Fruit fly (Drosophila melanogaster) whole organism, embryonic: ENCODE measurements around the gene CG5445.

Source experiments
- Adf1 ChIP-seq: fragments of 200-800 bp; sonication (Bioruptor generic); IDR thresholded peaks from 2 replicates; pipeline ENCODE4 v1.3.6; 2022; ENCODE audit warnings: missing biosample characterization, missing genetic modification characterization
- Bgb ChIP-seq: fragments of 200-800 bp; sonication (Bioruptor generic); IDR thresholded peaks from 2 replicates; pipeline ENCODE4 v1.3.6; 2022; ENCODE audit warnings: missing biosample characterization, missing genetic modification characterization; ENCODE audit not compliant: partially characterized antibody
- CG10147 ChIP-seq: fragments of 200-800 bp; sonication (Bioruptor generic); optimal IDR thresholded peaks from 2 replicates; lab custom pipeline; 2019; ENCODE audit warnings: missing biosample characterization, mild to moderate bottlenecking, missing genetic modification characterization, moderate library complexity
- CG10979 ChIP-seq: fragments of 200-800 bp; sonication (Bioruptor generic); optimal IDR thresholded peaks from 2 replicates; lab custom pipeline; 2018; ENCODE audit warnings: missing biosample characterization, mild to moderate bottlenecking, missing genetic modification characterization, moderate library complexity
- CG11247 ChIP-seq: fragments of 200-800 bp; sonication (Bioruptor generic); IDR thresholded peaks from 2 replicates; pipeline ENCODE4 v1.3.6; 2022; ENCODE audit warnings: missing biosample characterization, missing genetic modification characterization
- CG11696 ChIP-seq: fragments of 200-800 bp; sonication (Bioruptor generic); IDR thresholded peaks from 2 replicates; pipeline ENCODE4 v1.3.6; 2022; ENCODE audit warnings: missing biosample characterization, missing genetic modification characterization
- CG13123 ChIP-seq: fragments of 200-800 bp; sonication (Bioruptor generic); optimal IDR thresholded peaks from 2 replicates; lab custom pipeline; 2016; ENCODE audit warnings: missing biosample characterization, missing genetic modification characterization
- CG14710 ChIP-seq: fragments of 200-800 bp; sonication (Bioruptor generic); optimal IDR thresholded peaks from 3 replicates; lab custom pipeline; 2019; ENCODE audit warnings: missing biosample characterization, mild to moderate bottlenecking, missing genetic modification characterization, moderate library complexity
- CG17568 ChIP-seq: fragments of 200-800 bp; sonication (Bioruptor generic); optimal IDR thresholded peaks from 2 replicates; lab custom pipeline; 2018; ENCODE audit warnings: missing biosample characterization, mild to moderate bottlenecking, missing genetic modification characterization, moderate library complexity
- CG30403 ChIP-seq: fragments of 200-800 bp; sonication (Bioruptor generic); optimal IDR thresholded peaks from 3 replicates; lab custom pipeline; 2016; ENCODE audit warnings: missing biosample characterization, missing genetic modification characterization
- CG3847 ChIP-seq: fragments of 200-800 bp; sonication (Bioruptor generic); IDR thresholded peaks from 2 replicates; pipeline ENCODE4 v1.3.6; 2022; ENCODE audit warnings: missing biosample characterization, missing genetic modification characterization
- CG5180 ChIP-seq: fragments of 200-800 bp; sonication (Bioruptor generic); optimal IDR thresholded peaks from 3 replicates; lab custom pipeline; 2017; ENCODE audit warnings: missing biosample characterization, missing genetic modification characterization, mild to moderate bottlenecking, moderate library complexity, missing genetic modification reagents
- CG5953 ChIP-seq: fragments of 200-800 bp; sonication (Bioruptor generic); IDR thresholded peaks from 2 replicates; pipeline ENCODE4 v1.3.6; 2022; ENCODE audit warnings: missing biosample characterization, missing genetic modification characterization
- CG6689 ChIP-seq: fragments of 200-800 bp; sonication (Bioruptor generic); IDR thresholded peaks from 2 replicates; pipeline ENCODE4 v1.3.6; 2022; ENCODE audit warnings: missing biosample characterization, missing genetic modification characterization
- CG8290 ChIP-seq, 3 experiments: fragments of 200-800 bp; sonication (Bioruptor generic); optimal IDR thresholded peaks; 2 replicates each; lab custom pipeline; 2016 to 2019; ENCODE audit warnings: missing biosample characterization in 3 of 3, missing genetic modification characterization in 3 of 3, mild to moderate bottlenecking in 2 of 3, moderate library complexity in 1 of 3
- Dll ChIP-seq: fragments of 200-800 bp; sonication (Bioruptor generic); IDR thresholded peaks from 4 replicates; pipeline ENCODE4 v1.3.6; 2022; ENCODE audit warnings: missing biosample characterization, missing genetic modification characterization; ENCODE audit not compliant: partially characterized antibody
- Dref ChIP-seq: fragments of 200-800 bp; sonication (Bioruptor generic); IDR thresholded peaks from 2 replicates; pipeline ENCODE4 v1.3.6; 2022; ENCODE audit warnings: missing biosample characterization, missing genetic modification characterization
- E2f2 ChIP-seq: fragments of 200-800 bp; sonication (Bioruptor generic); IDR thresholded peaks from 2 replicates; pipeline ENCODE4 v1.3.6; 2022; ENCODE audit warnings: missing biosample characterization, missing genetic modification characterization
- Eip74EF ChIP-seq, 2 experiments: fragments of 200-800 bp in 1 of 2; fragments of >200 bp in 1 of 2; sonication (Bioruptor generic) in 1 of 2; optimal IDR thresholded peaks; 2 replicates each; lab custom pipeline; 2017 to 2019; ENCODE audit warnings: missing biosample characterization in 2 of 2, missing genetic modification characterization in 2 of 2, mild to moderate bottlenecking in 1 of 2, moderate library complexity in 1 of 2
- Elba2 ChIP-seq: fragments of 200-800 bp; sonication (Bioruptor generic); optimal IDR thresholded peaks from 3 replicates; lab custom pipeline; 2016; ENCODE audit warnings: missing biosample characterization, missing genetic modification characterization
- Nf-YB ChIP-seq: fragments of 200-800 bp; sonication (Bioruptor generic); optimal IDR thresholded peaks from 3 replicates; lab custom pipeline; 2019; ENCODE audit warnings: missing biosample characterization, mild to moderate bottlenecking, missing genetic modification characterization, moderate library complexity
- Sox100B ChIP-seq: fragments of 200-800 bp; sonication (Bioruptor generic); optimal IDR thresholded peaks from 3 replicates; lab custom pipeline; 2018; ENCODE audit warnings: missing biosample characterization, mild to moderate bottlenecking, missing genetic modification characterization
- Stat92E ChIP-seq, 3 experiments: fragments of >200 bp in 2 of 3; fragments of 200-800 bp in 1 of 3; sonication (Bioruptor generic) in 1 of 3; optimal IDR thresholded peaks; 2 replicates each; lab custom pipeline; 2017 to 2019; ENCODE audit warnings: missing biosample characterization in 3 of 3, missing genetic modification characterization in 3 of 3, mild to moderate bottlenecking in 1 of 3, moderate library complexity in 1 of 3
- ac ChIP-seq: fragments of 200-800 bp; sonication (Bioruptor generic); optimal IDR thresholded peaks from 3 replicates; lab custom pipeline; 2017; ENCODE audit warnings: missing biosample characterization, mild to moderate bottlenecking, missing genetic modification characterization
- ato ChIP-seq: fragments of 200-800 bp; sonication (Bioruptor generic); IDR thresholded peaks from 2 replicates; pipeline ENCODE4 v1.3.6; 2022; ENCODE audit warnings: missing biosample characterization, missing genetic modification characterization; ENCODE audit not compliant: partially characterized antibody
- crp ChIP-seq, 2 experiments: fragments of 200-800 bp; sonication (Bioruptor generic); optimal IDR thresholded peaks; 2 replicates in 1 of 2; 3 replicates in 1 of 2; lab custom pipeline; 2017; ENCODE audit warnings: missing biosample characterization in 2 of 2, missing genetic modification characterization in 2 of 2, mild to moderate bottlenecking in 1 of 2, moderate library complexity in 1 of 2
- fd3F ChIP-seq: fragments of 200-800 bp; sonication (Bioruptor generic); optimal IDR thresholded peaks from 2 replicates; lab custom pipeline; 2018; ENCODE audit warnings: missing biosample characterization, mild to moderate bottlenecking, missing genetic modification characterization, moderate library complexity
- gro ChIP-seq: fragments of 200-800 bp; sonication (Bioruptor generic); optimal IDR thresholded peaks from 2 replicates; lab custom pipeline; 2016; ENCODE audit warnings: missing biosample characterization, missing genetic modification characterization
- nau ChIP-seq: fragments of 200-800 bp; sonication (Bioruptor generic); optimal IDR thresholded peaks from 3 replicates; lab custom pipeline; 2017; ENCODE audit warnings: missing biosample characterization, mild to moderate bottlenecking, missing genetic modification characterization, missing genetic modification reagents
- pho ChIP-seq: fragments of 200-800 bp; sonication (Bioruptor generic); optimal IDR thresholded peaks from 2 replicates; lab custom pipeline; 2016; ENCODE audit warnings: missing biosample characterization, missing genetic modification characterization
- slbo ChIP-seq: fragments of 200-800 bp; sonication (Bioruptor generic); IDR thresholded peaks from 2 replicates; pipeline ENCODE4 v1.3.6; 2022; ENCODE audit warnings: missing biosample characterization, missing genetic modification characterization
- sr ChIP-seq: fragments of 200-800 bp; sonication (Bioruptor generic); IDR thresholded peaks from 3 replicates; pipeline ENCODE4 v1.3.6; 2022; ENCODE audit warnings: missing biosample characterization, missing genetic modification characterization
- trem ChIP-seq: fragments of 200-800 bp; optimal IDR thresholded peaks from 3 replicates; lab custom pipeline; 2019; ENCODE audit warnings: missing biosample characterization, mild to moderate bottlenecking, missing genetic modification characterization, moderate library complexity

Gene CG5445

DNA sequence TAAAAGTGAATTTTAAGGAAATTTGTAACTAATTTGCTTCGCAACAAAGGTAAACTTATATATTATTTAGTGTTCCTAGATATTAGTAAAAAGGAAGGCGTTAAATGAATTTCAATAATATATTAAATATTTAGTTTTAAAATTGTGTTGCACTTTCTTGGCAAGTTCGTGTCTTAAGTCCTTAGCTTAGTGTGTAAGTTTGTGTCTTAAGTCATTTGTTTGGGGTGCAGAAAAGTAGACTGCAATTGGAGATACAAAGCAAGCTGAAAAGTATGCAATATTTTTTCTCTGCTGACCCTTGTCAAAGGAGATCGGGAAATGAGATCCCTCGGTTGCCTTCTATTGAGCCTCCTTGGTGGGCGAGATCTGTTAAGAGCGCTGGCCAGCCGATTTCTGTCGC, 20.2 kb upstream of the CG5445 start:
- TF ChIP-seq CG8290 (GFP tag; optimal IDR thresholded peaks at IDR 0.05; lab: Kevin White, UChicago) (no peak), CG8290 (tag; optimal IDR thresholded peaks at IDR 0.05; lab: Kevin White, UChicago) (peak in 1 of 2 experiments; percentile 32), CG11247 (GFP tag; lab: Robert Waterston, UW) (peak; percentile 94), CG14710 (no peak)

dm6 chrX:17265402-17266028, 16.8 kb upstream of the CG5445 start:
- TF ChIP-seq Elba2 (GFP tag; lab: Kevin White, UChicago): peak; percentile 65
- no peak for TF ChIP-seq nau (GFP tag; lab: Kevin White, UChicago)

dm6 chrX:17274798-17275197, 7.5 kb upstream of the CG5445 start:
- TF ChIP-seq Dref (GFP tag; lab: Robert Waterston, UW) (no peak), gro (GFP tag; lab: Kevin White, UChicago) (no peak), Adf1 (GFP tag; lab: Robert Waterston, UW) (no peak), CG5953 (GFP tag; lab: Robert Waterston, UW) (no peak), fd3F (GFP tag; lab: Kevin White, UChicago) (no peak), Dll (GFP tag; lab: Robert Waterston, UW) (no peak), ac (GFP tag; lab: Kevin White, UChicago) (no peak), CG6689 (GFP tag; lab: Robert Waterston, UW) (no peak), CG30403 (no peak)

- TF ChIP-seq CG3847 (no peak), Stat92E (GFP tag; optimal IDR thresholded peaks at IDR 0.05; lab: Kevin White, UChicago) (no peak), CG13123 (GFP tag; lab: Kevin White, UChicago) (no peak), pho (GFP tag; lab: Kevin White, UChicago) (no peak), trem (no peak), Sox100B (no peak), slbo (GFP tag; lab: Robert Waterston, UW) (no peak), Bgb (no peak), crp (GFP tag; optimal IDR thresholded peaks at IDR 0.05; lab: Kevin White, UChicago) (no peak), Elba2 (GFP tag; lab: Kevin White, UChicago) (no peak), CG11696 (GFP tag; lab: Robert Waterston, UW) (no peak), ato (no peak), CG10147 (GFP tag; lab: Kevin White, UChicago) (no peak), Nf-YB (GFP tag; lab: Kevin White, UChicago) (no peak), Eip74EF (GFP tag; optimal IDR thresholded peaks at IDR 0.05; lab: Kevin White, UChicago) (no peak), CG17568 (GFP tag; lab: Kevin White, UChicago) (no peak), CG10979 (no peak), sr (GFP tag; lab: Robert Waterston, UW) (no peak), E2f2 (GFP tag; lab: Robert Waterston, UW) (no peak), CG5180 (no peak)
Observed at dm6 chrX:17282626-17283025, 330 bp downstream of the CG5445 start, which contains the start of gene CG8664. TSS of gene CG8664 (minus strand) at chrX:17282726.
